Fruit fly (Drosophila melanogaster): ENCODE results near the gene bnb.

DNA sequence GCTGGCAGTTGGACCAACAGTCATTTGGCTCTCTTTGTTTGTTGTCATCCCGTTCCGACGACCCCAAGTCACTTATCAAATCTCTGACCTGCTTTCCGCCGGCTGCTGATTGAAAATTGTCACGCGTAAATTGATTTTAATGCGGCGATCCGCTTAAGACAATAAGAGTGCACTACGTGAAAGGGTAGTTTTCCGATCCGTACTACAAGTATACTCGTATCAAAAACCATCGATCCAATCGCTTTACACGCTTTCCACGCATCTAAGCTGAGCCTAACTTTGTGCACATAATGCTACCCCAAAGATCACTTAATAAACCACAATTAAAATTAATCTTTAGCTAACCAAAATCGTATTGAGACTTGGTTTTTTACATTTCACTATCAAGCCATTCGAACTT, 17.8 kb downstream of the bnb start:
- TF ChIP-seq CTCF (optimal IDR thresholded peaks at IDR 0.05), result no peak
- no peak for TF ChIP-seq CG8478 (optimal IDR thresholded peaks at IDR 0.05)

Data from S2 (cell line).